Worm (Caenorhabditis elegans): ENCODE measurements around the gene nhr-50.

- no peak for TF ChIP-seq snpc-4 (tag; optimal IDR thresholded peaks at IDR 0.05)
- no peak for TF ChIP-seq mab-5 (tag; optimal IDR thresholded peaks at IDR 0.05)
- no peak for TF ChIP-seq unc-62 (GFP tag; optimal IDR thresholded peaks at IDR 0.05)
- TF ChIP-seq ztf-11 (tag; optimal IDR thresholded peaks at IDR 0.05) = no peak
- no peak for TF ChIP-seq nhr-28 (tag; optimal IDR thresholded peaks at IDR 0.05)
- no peak for TF ChIP-seq elt-3 (tag; optimal IDR thresholded peaks at IDR 0.05)
- no peak for TF ChIP-seq hlh-1 (tag; optimal IDR thresholded peaks at IDR 0.05)
- no peak for TF ChIP-seq nhr-76 (tag; optimal IDR thresholded peaks at IDR 0.05)
- TF ChIP-seq ces-1 (GFP tag; optimal IDR thresholded peaks at IDR 0.05) = no peak
- TF ChIP-seq mep-1 (tag; optimal IDR thresholded peaks at IDR 0.05) = no peak
- TF ChIP-seq pha-4 (tag; optimal IDR thresholded peaks at IDR 0.05) = no peak
- TF ChIP-seq nhr-237 (tag; optimal IDR thresholded peaks at IDR 0.05) = no peak
- no peak for TF ChIP-seq lin-13 (tag; optimal IDR thresholded peaks at IDR 0.05)
- TF ChIP-seq blmp-1 (tag; optimal IDR thresholded peaks at IDR 0.05) = no peak
These were observed 46.6 kb upstream of the nhr-50 start for ce11 chrV:16047052-16047451.

Measured in whole organism, mixed stage, embryonic.